Worm (Caenorhabditis elegans): Measurements from ENCODE around the gene F15B10.3.

ce11 chrIV:6572238-6572637 is 30.2 kb upstream of the F15B10.3 start, which contains the start of gene bicd-1:
- TF ChIP-seq hmg-1.2 (GFP tag; IDR thresholded peaks at IDR 0.05): no peak
- no peak for TF ChIP-seq ets-4 (GFP tag; optimal IDR thresholded peaks at IDR 0.05)
- no peak for TF ChIP-seq sea-2 (GFP tag; IDR thresholded peaks at IDR 0.05)
- TF ChIP-seq unc-62 (GFP tag; optimal IDR thresholded peaks at IDR 0.05): no peak
- no peak for TF ChIP-seq T26A5.8 (tag; optimal IDR thresholded peaks at IDR 0.05)
- TF ChIP-seq ama-1 (optimal IDR thresholded peaks at IDR 0.05): no peak
- TF ChIP-seq ama-1 (GFP tag; optimal IDR thresholded peaks at IDR 0.05): no peak

All from whole organism, young adult.